Fruit fly (Drosophila melanogaster): ENCODE data around the gene CG14302.

DNA sequence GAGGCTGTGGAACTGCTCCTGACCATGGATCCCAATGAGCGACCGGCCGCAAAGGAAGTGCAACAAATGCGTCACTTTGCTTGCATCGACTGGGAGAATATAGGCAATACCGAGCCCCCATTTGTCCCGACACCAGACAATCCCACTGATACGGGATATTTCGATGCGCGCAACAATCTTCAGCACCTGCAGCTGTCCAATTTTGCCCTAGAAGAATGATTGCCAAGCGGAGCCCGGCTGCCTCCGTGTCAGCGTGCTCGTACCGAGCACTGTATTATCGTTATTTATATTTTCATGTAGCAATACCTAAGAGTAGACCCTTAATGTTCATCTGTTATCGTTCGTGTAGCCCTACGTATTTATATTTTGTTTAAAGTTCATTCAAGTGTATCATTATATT lies 17.3 kb downstream of the CG14302 start:
- no peak for TF ChIP-seq CTCF (optimal IDR thresholded peaks at IDR 0.05)
- TF ChIP-seq CG8478 (optimal IDR thresholded peaks at IDR 0.05): no peak
